Fruit fly (Drosophila melanogaster) Kc167 (cell line): Measurements from ENCODE around the gene Uggt.

Experiments used
- Myc ChIP-seq: fragments of >200 bp; optimal IDR thresholded peaks from 2 replicates; lab custom pipeline; 2017; ENCODE audit warnings: missing external identifiers
- Sin3A ChIP-seq: fragments of >200 bp; optimal IDR thresholded peaks from 2 replicates; lab custom pipeline; 2018; ENCODE audit warnings: missing external identifiers
- h ChIP-seq: fragments of >200 bp; optimal IDR thresholded peaks from 3 replicates; lab custom pipeline; 2018; ENCODE audit warnings: missing external identifiers
- insv ChIP-seq: fragments of >200 bp; optimal IDR thresholded peaks from 3 replicates; lab custom pipeline; 2018; ENCODE audit warnings: missing external identifiers
- psq ChIP-seq: fragments of >200 bp; optimal IDR thresholded peaks from 2 replicates; lab custom pipeline; 2017; ENCODE audit warnings: missing external identifiers
- ttk ChIP-seq: sonication (Bioruptor generic); optimal IDR thresholded peaks from 2 replicates; lab custom pipeline; 2017; ENCODE audit warnings: missing external identifiers

Uggt gene

DNA sequence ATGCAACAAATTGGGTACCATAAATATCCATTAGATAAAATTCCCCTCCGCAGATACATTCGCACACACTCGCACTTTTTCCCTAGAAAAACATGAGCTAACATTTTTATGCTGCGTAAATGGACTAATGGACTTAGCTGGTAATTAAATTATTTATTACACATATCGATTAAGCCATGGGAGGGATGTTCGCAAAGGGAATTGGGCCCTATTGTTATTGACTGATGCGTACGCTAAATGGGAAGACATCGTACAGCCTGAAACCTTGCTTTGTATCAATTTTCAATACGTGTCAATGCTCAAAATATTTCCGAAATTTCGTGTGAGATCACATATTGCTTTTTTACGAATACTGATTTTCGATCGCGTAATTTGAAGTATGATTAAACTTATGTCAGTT lies 52.2 kb downstream of the Uggt start, which contains the start of gene CG43049:
CG43049 (plus strand) TSS at position 301 of the 400 bp plus-strand sequence.
- no peak for TF ChIP-seq h (lab: Kevin White, UChicago)
- no peak for TF ChIP-seq ttk
- TF ChIP-seq insv (lab: Kevin White, UChicago) = no peak
- TF ChIP-seq psq (lab: Kevin White, UChicago) = no peak
- TF ChIP-seq Sin3A = no peak
- no peak for TF ChIP-seq Myc (lab: Kevin White, UChicago)
